Fruit fly (Drosophila melanogaster) whole organism, embryonic: ENCODE measurements around the gene CG16904.

Experiments used
- ATbp ChIP-seq: fragments of 200-800 bp; sonication (Bioruptor generic); optimal IDR thresholded peaks from 2 replicates; lab custom pipeline; 2017; ENCODE audit warnings: missing biosample characterization, mild to moderate bottlenecking, missing genetic modification characterization, missing genetic modification reagents
- Bgb ChIP-seq: fragments of 200-800 bp; sonication (Bioruptor generic); IDR thresholded peaks from 2 replicates; pipeline ENCODE4 v1.3.6; 2022; ENCODE audit warnings: missing biosample characterization, missing genetic modification characterization; ENCODE audit not compliant: partially characterized antibody
- Blimp-1 ChIP-seq: fragments of 200-800 bp; sonication (Bioruptor generic); optimal IDR thresholded peaks from 3 replicates; lab custom pipeline; 2018; ENCODE audit warnings: missing biosample characterization, missing genetic modification characterization, mild to moderate bottlenecking, moderate library complexity, missing genetic modification reagents
- CG11085 ChIP-seq: fragments of 200-800 bp; sonication (Bioruptor generic); IDR thresholded peaks from 2 replicates; pipeline ENCODE4 v1.3.6; 2022; ENCODE audit warnings: missing biosample characterization, missing genetic modification characterization
- CG11093 ChIP-seq: fragments of 200-800 bp; sonication (Bioruptor generic); IDR thresholded peaks from 3 replicates; pipeline ENCODE4 v1.3.6; 2022; ENCODE audit warnings: missing biosample characterization, missing genetic modification characterization
- CG11695 ChIP-seq: fragments of 200-800 bp; sonication (Bioruptor generic); IDR thresholded peaks from 3 replicates; pipeline ENCODE4 v1.3.6; 2022; ENCODE audit warnings: missing biosample characterization, missing genetic modification characterization
- CG11723 ChIP-seq: fragments of 200-800 bp; sonication (Bioruptor generic); optimal IDR thresholded peaks from 2 replicates; lab custom pipeline; 2017; ENCODE audit warnings: missing biosample characterization, mild to moderate bottlenecking, missing genetic modification characterization
- CG14965 ChIP-seq: fragments of 200-800 bp; sonication (Bioruptor generic); optimal IDR thresholded peaks from 2 replicates; lab custom pipeline; 2016; ENCODE audit warnings: missing biosample characterization, missing genetic modification characterization, borderline replicate concordance
- CG15696 ChIP-seq: fragments of 200-800 bp; sonication (Bioruptor generic); optimal IDR thresholded peaks from 2 replicates; lab custom pipeline; 2019; ENCODE audit warnings: missing biosample characterization, mild to moderate bottlenecking, missing genetic modification characterization, moderate library complexity
- CG17186 ChIP-seq: fragments of 200-800 bp; sonication (Bioruptor generic); optimal IDR thresholded peaks from 3 replicates; lab custom pipeline; 2017; ENCODE audit warnings: missing biosample characterization, missing genetic modification reagents, missing genetic modification characterization
- CG17328 ChIP-seq: fragments of 200-800 bp; sonication (Bioruptor generic); IDR thresholded peaks from 2 replicates; pipeline ENCODE4 v1.3.6; 2022; ENCODE audit warnings: missing biosample characterization, missing genetic modification characterization
- CG2889 ChIP-seq: fragments of 200-800 bp; sonication (Bioruptor generic); IDR thresholded peaks from 3 replicates; pipeline ENCODE4 v1.3.6; 2022; ENCODE audit warnings: missing biosample characterization, missing genetic modification characterization
- CG34224 ChIP-seq: fragments of 200-800 bp; sonication (Bioruptor generic); IDR thresholded peaks from 3 replicates; pipeline ENCODE4 v1.3.6; 2022; ENCODE audit warnings: missing biosample characterization, missing genetic modification characterization; ENCODE audit not compliant: partially characterized antibody
- CG4730 ChIP-seq: fragments of 200-800 bp; sonication (Bioruptor generic); IDR thresholded peaks from 2 replicates; pipeline ENCODE4 v1.3.6; 2022; ENCODE audit warnings: missing biosample characterization, missing genetic modification characterization
- CG7839 ChIP-seq: fragments of 200-800 bp; sonication (Bioruptor generic); optimal IDR thresholded peaks from 3 replicates; lab custom pipeline; 2018; ENCODE audit warnings: missing biosample characterization, mild to moderate bottlenecking, missing genetic modification characterization, moderate library complexity
- CG8281 ChIP-seq: fragments of 200-800 bp; sonication (Bioruptor generic); optimal IDR thresholded peaks from 2 replicates; lab custom pipeline; 2018; ENCODE audit warnings: missing biosample characterization, mild to moderate bottlenecking, missing genetic modification characterization, moderate library complexity
- CG8359 ChIP-seq: fragments of 200-800 bp; sonication (Bioruptor generic); optimal IDR thresholded peaks from 2 replicates; lab custom pipeline; 2017; ENCODE audit warnings: missing biosample characterization, mild to moderate bottlenecking, missing genetic modification characterization, borderline replicate concordance
- CG8478 ChIP-seq: fragments of >200 bp; optimal IDR thresholded peaks from 2 replicates; lab custom pipeline; 2018
- CG9727 ChIP-seq: fragments of 200-800 bp; sonication (Bioruptor generic); optimal IDR thresholded peaks from 3 replicates; lab custom pipeline; 2017; ENCODE audit warnings: missing biosample characterization, mild to moderate bottlenecking, missing genetic modification characterization
- CTCF ChIP-seq: fragments of 200-800 bp; sonication (Bioruptor generic); optimal IDR thresholded peaks from 2 replicates; lab custom pipeline; 2017; ENCODE audit warnings: missing biosample characterization, mild to moderate bottlenecking, missing genetic modification characterization, moderate library complexity
- D ChIP-seq, 2 experiments: fragments of 200-800 bp in 1 of 2; fragments of >200 bp in 1 of 2; sonication (Bioruptor generic) in 1 of 2; optimal IDR thresholded peaks; 2 replicates in 1 of 2; 3 replicates in 1 of 2; lab custom pipeline; 2017; ENCODE audit warnings: mild to moderate bottlenecking in 1 of 2, missing biosample characterization in 1 of 2, missing genetic modification characterization in 1 of 2, missing genetic modification reagents in 1 of 2
- Dbx ChIP-seq: fragments of 200-800 bp; sonication (Bioruptor generic); IDR thresholded peaks from 3 replicates; pipeline ENCODE4 v1.3.6; 2022; ENCODE audit warnings: missing biosample characterization, missing genetic modification characterization
- Dp ChIP-seq: fragments of 200-800 bp; sonication (Bioruptor generic); optimal IDR thresholded peaks from 2 replicates; lab custom pipeline; 2018; ENCODE audit warnings: missing biosample characterization, mild to moderate bottlenecking, missing genetic modification characterization, moderate library complexity
- E2f1 ChIP-seq: fragments of 200-800 bp; sonication (Bioruptor generic); IDR thresholded peaks from 2 replicates; pipeline ENCODE4 v1.3.6; 2022; ENCODE audit warnings: missing biosample characterization, missing genetic modification characterization
- ERR ChIP-seq: fragments of 200-800 bp; sonication (Bioruptor generic); optimal IDR thresholded peaks from 2 replicates; lab custom pipeline; 2016; ENCODE audit warnings: missing biosample characterization, missing genetic modification characterization
- Fer3 ChIP-seq: fragments of 200-800 bp; sonication (Bioruptor generic); optimal IDR thresholded peaks from 2 replicates; lab custom pipeline; 2018; ENCODE audit warnings: missing biosample characterization, mild to moderate bottlenecking, missing genetic modification characterization, moderate library complexity
- Gug ChIP-seq: fragments of 200-800 bp; sonication (Bioruptor generic); IDR thresholded peaks from 4 replicates; pipeline ENCODE4 v1.3.6; 2022; ENCODE audit warnings: missing biosample characterization, missing genetic modification characterization
- Hmx ChIP-seq: fragments of 200-800 bp; sonication (Bioruptor generic); optimal IDR thresholded peaks from 2 replicates; lab custom pipeline; 2016; ENCODE audit warnings: missing biosample characterization, missing genetic modification characterization
- Lhr ChIP-seq: fragments of 200-800 bp; sonication (Bioruptor generic); optimal IDR thresholded peaks from 3 replicates; lab custom pipeline; 2017; ENCODE audit warnings: mild to moderate bottlenecking, missing biosample characterization, missing genetic modification reagents, missing genetic modification characterization
- Oaz ChIP-seq: fragments of 200-800 bp; sonication (Bioruptor generic); IDR thresholded peaks from 2 replicates; pipeline ENCODE4 v1.3.6; 2022; ENCODE audit warnings: missing biosample characterization, missing genetic modification characterization
- ase ChIP-seq: fragments of 200-800 bp; sonication (Bioruptor generic); IDR thresholded peaks from 3 replicates; pipeline ENCODE4 v1.3.6; 2022; ENCODE audit warnings: missing biosample characterization, missing genetic modification characterization
- bsh ChIP-seq, 2 experiments: fragments of 200-800 bp; sonication (Bioruptor generic); optimal IDR thresholded peaks; 2 replicates each; lab custom pipeline; 2017 to 2018; ENCODE audit warnings: mild to moderate bottlenecking in 2 of 2, missing biosample characterization in 2 of 2, missing genetic modification characterization in 2 of 2, moderate library complexity in 1 of 2
- chn ChIP-seq: fragments of 200-800 bp; sonication (Bioruptor generic); optimal IDR thresholded peaks from 2 replicates; lab custom pipeline; 2016; ENCODE audit warnings: missing biosample characterization, missing genetic modification characterization
- crp ChIP-seq, 2 experiments: fragments of 200-800 bp; sonication (Bioruptor generic); optimal IDR thresholded peaks; 2 replicates in 1 of 2; 3 replicates in 1 of 2; lab custom pipeline; 2017; ENCODE audit warnings: missing biosample characterization in 2 of 2, missing genetic modification characterization in 2 of 2, mild to moderate bottlenecking in 1 of 2, moderate library complexity in 1 of 2
- dysf ChIP-seq: fragments of 200-800 bp; sonication (Bioruptor generic); IDR thresholded peaks from 3 replicates; pipeline ENCODE4 v1.3.6; 2022; ENCODE audit warnings: missing biosample characterization, missing genetic modification characterization
- hkb ChIP-seq, 2 experiments: fragments of 200-800 bp in 1 of 2; fragments of >200 bp in 1 of 2; sonication (Bioruptor generic) in 1 of 2; IDR thresholded peaks in 1 of 2; optimal IDR thresholded peaks in 1 of 2; 2 replicates each; pipeline versions ENCODE4 v1.3.6 to Lab custom; 2017 to 2022; ENCODE audit warnings: missing biosample characterization in 1 of 2, missing genetic modification characterization in 1 of 2
- kah ChIP-seq: fragments of 200-800 bp; sonication (Bioruptor generic); optimal IDR thresholded peaks from 2 replicates; lab custom pipeline; 2018; ENCODE audit warnings: missing biosample characterization, mild to moderate bottlenecking, missing genetic modification characterization
- lab ChIP-seq: fragments of 200-800 bp; sonication (Bioruptor generic); optimal IDR thresholded peaks from 3 replicates; lab custom pipeline; 2017; ENCODE audit warnings: missing biosample characterization, missing genetic modification characterization, mild to moderate bottlenecking, moderate library complexity, missing genetic modification reagents
- lilli ChIP-seq: fragments of 200-800 bp; sonication (Bioruptor generic); optimal IDR thresholded peaks from 3 replicates; lab custom pipeline; 2016; ENCODE audit warnings: missing biosample characterization, missing genetic modification characterization
- lov ChIP-seq, 2 experiments: fragments of 200-800 bp in 1 of 2; fragments of >200 bp in 1 of 2; sonication (Bioruptor generic) in 1 of 2; IDR thresholded peaks in 1 of 2; optimal IDR thresholded peaks in 1 of 2; 2 replicates in 1 of 2; 3 replicates in 1 of 2; pipeline versions ENCODE4 v1.3.6 to Lab custom; 2017 to 2022; ENCODE audit warnings: missing biosample characterization in 1 of 2, missing genetic modification characterization in 1 of 2
- maf-S ChIP-seq: fragments of 200-800 bp; sonication (Bioruptor generic); optimal IDR thresholded peaks from 2 replicates; lab custom pipeline; 2016; ENCODE audit warnings: missing biosample characterization, missing genetic modification characterization
- mam ChIP-seq: fragments of 200-800 bp; sonication (Bioruptor generic); optimal IDR thresholded peaks from 3 replicates; lab custom pipeline; 2016; ENCODE audit warnings: missing biosample characterization, missing genetic modification characterization
- pita ChIP-seq: fragments of 200-800 bp; sonication (Bioruptor generic); optimal IDR thresholded peaks from 2 replicates; lab custom pipeline; 2017; ENCODE audit warnings: missing biosample characterization, mild to moderate bottlenecking, missing genetic modification characterization
- repo ChIP-seq: fragments of 200-800 bp; sonication (Bioruptor generic); optimal IDR thresholded peaks from 2 replicates; lab custom pipeline; 2016; ENCODE audit warnings: missing biosample characterization, missing genetic modification characterization
- run ChIP-seq: fragments of 200-800 bp; sonication (Bioruptor generic); optimal IDR thresholded peaks from 3 replicates; lab custom pipeline; 2018; ENCODE audit warnings: missing biosample characterization, mild to moderate bottlenecking, missing genetic modification characterization
- ssp ChIP-seq: fragments of 200-800 bp; sonication (Bioruptor generic); IDR thresholded peaks from 2 replicates; pipeline ENCODE4 v1.3.6; 2022; ENCODE audit warnings: missing biosample characterization, missing genetic modification characterization
- tll ChIP-seq, 2 experiments: fragments of 200-800 bp in 1 of 2; fragments of >200 bp in 1 of 2; sonication (Bioruptor generic) in 1 of 2; optimal IDR thresholded peaks; 2 replicates each; lab custom pipeline; 2017 to 2019; ENCODE audit warnings: missing biosample characterization in 2 of 2, missing genetic modification characterization in 2 of 2, mild to moderate bottlenecking in 1 of 2, moderate library complexity in 1 of 2
- ttk ChIP-seq: fragments of 200-800 bp; sonication (Bioruptor generic); IDR thresholded peaks from 2 replicates; pipeline ENCODE4 v2.1.2; 2022; ENCODE audit warnings: missing biosample characterization, missing genetic modification characterization
- tup ChIP-seq: fragments of 200-800 bp; sonication (Bioruptor generic); optimal IDR thresholded peaks from 2 replicates; lab custom pipeline; 2016; ENCODE audit warnings: missing biosample characterization, mild to moderate bottlenecking, missing genetic modification characterization, moderate library complexity

The CG16904 gene

DNA sequence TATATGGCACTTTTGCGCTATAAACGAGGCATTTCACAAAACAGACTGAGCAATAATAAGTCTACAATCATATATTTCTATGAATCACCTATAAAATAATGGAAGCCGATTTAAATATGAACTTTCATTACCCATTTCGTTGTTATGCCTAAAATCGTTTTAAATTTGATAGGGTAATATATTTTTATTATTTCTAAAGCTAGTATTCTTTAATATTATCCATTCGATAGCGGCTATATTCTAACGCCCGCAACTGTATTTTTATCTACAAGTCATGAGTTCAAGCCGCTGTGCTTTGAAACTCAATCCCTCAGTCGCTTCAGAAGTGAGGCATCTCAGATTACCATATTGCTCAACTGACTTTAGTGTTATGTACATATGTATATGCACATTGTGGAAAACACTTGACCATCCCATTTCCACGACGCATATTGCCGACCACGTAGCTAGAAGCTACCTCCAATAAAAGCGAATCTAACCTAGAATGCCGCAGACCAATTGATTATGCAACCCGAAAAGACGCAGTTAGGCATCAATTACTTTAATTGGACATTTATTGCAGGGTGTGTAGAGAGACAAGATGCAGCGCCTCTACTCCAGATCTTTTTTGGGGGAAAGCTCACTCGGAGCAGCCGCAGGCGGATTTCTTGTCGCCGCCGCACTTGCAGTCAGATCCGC, 33.4 kb downstream of the CG16904 start (continued):
- TF ChIP-seq lab (GFP tag; lab: Kevin White, UChicago) (no peak), D (optimal IDR thresholded peaks at IDR 0.05; lab: Kevin White, UChicago) (no peak), D (GFP tag; optimal IDR thresholded peaks at IDR 0.05; lab: Kevin White, UChicago) (no peak), ase (GFP tag; lab: Robert Waterston, UW) (no peak), CG11085 (no peak), CG17186 (GFP tag; lab: Kevin White, UChicago) (no peak), Oaz (GFP tag; lab: Robert Waterston, UW) (no peak), pita (no peak), maf-S (GFP tag; lab: Kevin White, UChicago) (no peak), Hmx (no peak), dysf (no peak), lilli (GFP tag; lab: Kevin White, UChicago) (no peak), ERR (GFP tag; lab: Kevin White, UChicago) (no peak), repo (GFP tag; lab: Kevin White, UChicago) (no peak), tll (GFP tag; optimal IDR thresholded peaks at IDR 0.05; lab: Kevin White, UChicago) (no peak), kah (no peak), CG9727 (no peak), CG11695 (GFP tag; lab: Robert Waterston, UW) (no peak), run (no peak), CG8281 (tag; lab: Kevin White, UChicago) (no peak), Gug (GFP tag; lab: Robert Waterston, UW) (no peak), CG17328 (no peak), tup (no peak), ssp (no peak), CG15696 (no peak), Dp (no peak), mam (GFP tag; lab: Kevin White, UChicago) (no peak), Bgb (GFP tag; lab: Robert Waterston, UW) (peak; percentile 21; the same call in 1 of the 2 replicates), Lhr (GFP tag; lab: Kevin White, UChicago) (no peak), CG34224 (GFP tag; lab: Robert Waterston, UW) (no peak), CG8478 (lab: Kevin White, UChicago) (no peak), CTCF (GFP tag; lab: Kevin White, UChicago) (no peak), ttk (GFP tag; lab: Robert Waterston, UW) (no peak), CG11723 (GFP tag; lab: Kevin White, UChicago) (no peak), crp (GFP tag; optimal IDR thresholded peaks at IDR 0.05; lab: Kevin White, UChicago) (no peak), CG8359 (GFP tag; lab: Kevin White, UChicago) (no peak), chn (GFP tag; lab: Kevin White, UChicago) (no peak), Fer3 (tag; lab: Kevin White, UChicago) (no peak), Blimp-1 (GFP tag; lab: Kevin White, UChicago) (no peak), Dbx (GFP tag; lab: Robert Waterston, UW) (no peak), bsh (GFP tag; optimal IDR thresholded peaks at IDR 0.05; lab: Kevin White, UChicago) (peak in 1 of 2 experiments; percentile 33), lov (optimal IDR thresholded peaks at IDR 0.05; lab: Kevin White, UChicago) (no peak), lov (GFP tag; IDR thresholded peaks at IDR 0.05; lab: Robert Waterston, UW) (no peak), hkb (optimal IDR thresholded peaks at IDR 0.05; lab: Kevin White, UChicago) (no peak), hkb (GFP tag; IDR thresholded peaks at IDR 0.05; lab: Robert Waterston, UW) (no peak), CG7839 (tag; lab: Kevin White, UChicago) (peak; percentile 41), CG4730 (GFP tag; lab: Robert Waterston, UW) (no peak), ATbp (GFP tag; lab: Kevin White, UChicago) (peak; percentile 29), E2f1 (no peak), CG11093 (GFP tag; lab: Robert Waterston, UW) (no peak), CG2889 (GFP tag; lab: Robert Waterston, UW) (no peak), CG14965 (GFP tag; lab: Kevin White, UChicago) (no peak)
